Worm (Caenorhabditis elegans) whole organism, early embryonic: Measurements from ENCODE around the gene vha-20.

Experiments
- F13C5.2 ChIP-seq: sonication (generic microtip); optimal IDR thresholded peaks from 2 replicates; lab custom pipeline; 2017; ENCODE audit warnings: mild to moderate bottlenecking, missing genetic modification characterization, inconsistent platforms, missing compliant biosample characterization
- aly-1 ChIP-seq: sonication (generic microtip); optimal IDR thresholded peaks from 2 replicates; lab custom pipeline; 2016; ENCODE audit warnings: missing genetic modification characterization, missing compliant biosample characterization
- ama-1 ChIP-seq: fragments of 150-350 bp; optimal IDR thresholded peaks from 2 replicates; lab custom pipeline; 2014

ce11 chrX:14179488-14179887, 15.2 kb upstream of the vha-20 start:
- TF ChIP-seq ama-1 (lab: Kevin White, UChicago) (no peak), aly-1 (tag; lab: Kevin White, UChicago) (no peak), F13C5.2 (tag; lab: Kevin White, UChicago) (no peak)
